Fruit fly (Drosophila melanogaster): ENCODE data around the gene CG44153.

Gene CG44153

DNA sequence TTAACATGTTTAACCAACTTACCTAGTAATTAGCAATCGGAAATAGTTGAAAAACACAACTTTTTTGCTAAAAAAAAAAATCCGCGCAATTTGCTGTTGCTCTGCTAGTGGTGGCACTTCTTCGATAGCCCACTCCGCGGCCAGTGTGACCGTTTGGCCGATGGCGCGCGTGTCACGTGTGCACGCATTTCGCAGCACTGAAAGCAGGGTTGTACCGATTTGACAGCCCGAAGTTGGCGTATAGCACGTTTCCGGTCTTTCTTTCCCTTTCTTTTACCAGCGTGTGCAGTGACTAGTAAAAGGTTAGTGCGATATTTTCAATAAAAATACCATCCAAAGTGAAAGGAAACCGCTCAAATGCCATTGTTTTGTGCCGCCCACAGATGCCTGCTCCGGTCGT is 20.8 kb upstream of the CG44153 start, which contains the start of the genes Ripalpha and RpL7 (continued):
- TF ChIP-seq Eip74EF (GFP tag; optimal IDR thresholded peaks at IDR 0.05) (peak in 1 of 2 experiments; percentile 83), CG12104 (GFP tag; optimal IDR thresholded peaks at IDR 0.05) (peak; percentile 98), kah (GFP tag; optimal IDR thresholded peaks at IDR 0.05) (peak; percentile 91), CG3726 (GFP tag; IDR thresholded peaks at IDR 0.05) (peak; percentile 92), trem (tag; optimal IDR thresholded peaks at IDR 0.05) (peak; percentile 91), tio (GFP tag; optimal IDR thresholded peaks at IDR 0.05) (peak; percentile 87), CG9609 (GFP tag; optimal IDR thresholded peaks at IDR 0.05) (peak; percentile 98), CG6683 (GFP tag; optimal IDR thresholded peaks at IDR 0.05) (peak; percentile 98), klu (GFP tag; IDR thresholded peaks at IDR 0.05) (peak; percentile 84), grau (tag; optimal IDR thresholded peaks at IDR 0.05) (peak; percentile 88), pfk (GFP tag; optimal IDR thresholded peaks at IDR 0.05) (peak; percentile 88), CG43689 (GFP tag; IDR thresholded peaks at IDR 0.05) (no peak; the same call in 1 of the 2 replicates), CG12155 (GFP tag; optimal IDR thresholded peaks at IDR 0.05) (peak; percentile 96), C15 (GFP tag; IDR thresholded peaks at IDR 0.05) (peak; percentile 95), Meics (GFP tag; optimal IDR thresholded peaks at IDR 0.05) (peak; percentile 99), Mad (GFP tag; optimal IDR thresholded peaks at IDR 0.05) (peak; percentile 99), dpn (GFP tag; optimal IDR thresholded peaks at IDR 0.05) (peak; percentile 95 to 98), fd3F (GFP tag; optimal IDR thresholded peaks at IDR 0.05) (peak; percentile 93), luna (GFP tag; optimal IDR thresholded peaks at IDR 0.05) (peak; percentile 95), HmgD (GFP tag; optimal IDR thresholded peaks at IDR 0.05) (peak; percentile 99), sim (GFP tag; IDR thresholded peaks at IDR 0.05) (peak; percentile 89), CG7357 (GFP tag; IDR thresholded peaks at IDR 0.05) (peak; percentile 80), CG5953 (GFP tag; IDR thresholded peaks at IDR 0.05) (peak; percentile 97), CG8478 (optimal IDR thresholded peaks at IDR 0.05) (no peak), Neu2 (GFP tag; optimal IDR thresholded peaks at IDR 0.05; ENCODE audit: borderline replicate concordance) (peak; percentile 84), wor (GFP tag; IDR thresholded peaks at IDR 0.05) (peak; percentile 77), CG13424 (tag; optimal IDR thresholded peaks at IDR 0.05) (peak; percentile 87), Ptx1 (GFP tag; IDR thresholded peaks at IDR 0.05) (peak; percentile 95), TFAM (GFP tag; optimal IDR thresholded peaks at IDR 0.05) (peak; percentile 92), CG2889 (GFP tag; IDR thresholded peaks at IDR 0.05) (peak; percentile 87), CG7786 (GFP tag; optimal IDR thresholded peaks at IDR 0.05) (peak; percentile 98), CG18262 (tag; optimal IDR thresholded peaks at IDR 0.05) (peak; percentile 84), CG12659 (GFP tag; optimal IDR thresholded peaks at IDR 0.05) (peak; percentile 100), HLH54F (GFP tag; optimal IDR thresholded peaks at IDR 0.05) (peak; percentile 98), CG2202 (tag; optimal IDR thresholded peaks at IDR 0.05) (peak; percentile 95), pan (optimal IDR thresholded peaks at IDR 0.05) (no peak), pan (GFP tag; optimal IDR thresholded peaks at IDR 0.05 in 1 of 2, IDR thresholded peaks at IDR 0.05 in 1 of 2) (peak in 1 of 2 experiments; percentile 96), Dad (GFP tag; optimal IDR thresholded peaks at IDR 0.05) (peak; percentile 99), CG11247 (GFP tag; IDR thresholded peaks at IDR 0.05) (peak; percentile 98), CG7963 (GFP tag; IDR thresholded peaks at IDR 0.05; ENCODE audit: partially characterized antibody) (peak; percentile 88), CG14050 (GFP tag; IDR thresholded peaks at IDR 0.05) (peak; percentile 95), CG8089 (GFP tag; optimal IDR thresholded peaks at IDR 0.05) (peak; percentile 98), CG17385 (GFP tag; optimal IDR thresholded peaks at IDR 0.05) (peak; percentile 95), CG7745 (tag; optimal IDR thresholded peaks at IDR 0.05) (peak; percentile 84), slbo (GFP tag; IDR thresholded peaks at IDR 0.05) (peak; percentile 96), Antp (GFP tag; optimal IDR thresholded peaks at IDR 0.05) (peak; percentile 92), NC2β (GFP tag; optimal IDR thresholded peaks at IDR 0.05) (peak; percentile 100), CG8281 (tag; optimal IDR thresholded peaks at IDR 0.05) (peak; percentile 82), Dll (GFP tag; IDR thresholded peaks at IDR 0.05; ENCODE audit: partially characterized antibody) (peak; percentile 83), dysf (GFP tag; IDR thresholded peaks at IDR 0.05) (peak; percentile 96), da (GFP tag; optimal IDR thresholded peaks at IDR 0.05) (peak; percentile 98), CG6813 (GFP tag; optimal IDR thresholded peaks at IDR 0.05) (peak; percentile 99)

Measured in whole organism, embryonic.